Worm (Caenorhabditis elegans): ENCODE results near the gene fbxc-43.

Gene fbxc-43

DNA sequence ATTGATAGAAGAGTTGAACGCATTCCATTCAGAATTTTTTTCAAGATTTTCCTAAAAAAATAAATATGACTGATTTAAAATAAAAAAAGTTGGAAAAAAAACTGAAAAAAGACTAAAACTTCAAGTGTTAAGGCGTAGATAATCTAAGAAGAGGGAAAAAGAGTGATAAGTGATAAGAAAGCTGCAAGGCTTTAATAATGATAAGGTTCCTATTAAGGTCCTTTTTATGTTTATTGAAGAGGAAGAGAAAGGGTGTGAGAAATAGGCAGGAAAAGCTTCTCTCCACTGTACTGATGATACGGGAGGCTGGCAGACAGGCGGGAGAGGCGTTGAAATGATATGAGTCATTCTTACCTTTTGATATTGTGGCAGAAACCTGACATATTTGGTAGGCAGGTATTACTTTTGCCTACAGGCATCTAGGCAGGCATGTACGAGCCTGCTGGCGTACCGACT is 32.0 kb downstream of the fbxc-43 start, which contains the start of gene mth-1:
Gene mth-1, minus strand, starts transcription at position 51 of the 456 bp plus-strand sequence.
- TF ChIP-seq crh-2 (tag; optimal IDR thresholded peaks at IDR 0.05) = no peak
- TF ChIP-seq unc-39 (tag; optimal IDR thresholded peaks at IDR 0.05) = no peak
- no peak for TF ChIP-seq ztf-1 (GFP tag; conservative IDR thresholded peaks at IDR 0.05)
- TF ChIP-seq mdl-1 (tag; optimal IDR thresholded peaks at IDR 0.05) = no peak
- TF ChIP-seq ZK546.5 (tag; optimal IDR thresholded peaks at IDR 0.05) = no peak
- TF ChIP-seq fos-1 (tag; optimal IDR thresholded peaks at IDR 0.05) = peak; percentile 68
- no peak for TF ChIP-seq nhr-25 (tag; optimal IDR thresholded peaks at IDR 0.05)
- TF ChIP-seq unc-62 (GFP tag; optimal IDR thresholded peaks at IDR 0.05) = no peak

- peak; percentile 4 for TF ChIP-seq unc-55 (GFP tag; optimal IDR thresholded peaks at IDR 0.05)
Observed at ce11 chrII:4202633-4203032, 33.2 kb downstream of the fbxc-43 start.

DNA sequence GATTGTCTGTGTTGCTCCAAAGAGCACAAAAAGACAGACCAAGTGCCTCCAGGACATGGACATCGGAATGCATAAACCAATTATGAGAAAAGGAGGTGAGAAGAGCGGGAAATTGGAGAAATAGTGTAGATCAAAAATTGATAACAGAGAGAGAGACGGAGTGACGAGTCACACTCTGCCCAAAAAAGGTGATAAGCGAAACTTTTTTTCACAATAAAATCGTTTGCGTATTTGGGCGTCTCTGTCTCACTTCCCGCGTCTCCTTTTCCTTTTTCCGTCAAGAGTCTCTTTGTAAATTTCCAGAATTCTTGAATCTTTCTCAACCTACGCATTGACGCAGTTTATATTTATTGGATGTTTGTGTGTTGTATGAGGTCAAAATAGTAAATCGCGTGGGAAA is 41.7 kb downstream of the fbxc-43 start, which contains the start of gene mth-2:
Gene mth-2, minus strand, starts transcription at position 188 of the 400 bp plus-strand sequence.
- peak; percentile 77 for TF ChIP-seq sma-9 (GFP tag; optimal IDR thresholded peaks at IDR 0.05)
- TF ChIP-seq sma-9 (tag; optimal IDR thresholded peaks at IDR 0.05) = no peak
- TF ChIP-seq nhr-12 (tag; optimal IDR thresholded peaks at IDR 0.05) = no peak
- no peak for TF ChIP-seq ZK546.5 (tag; optimal IDR thresholded peaks at IDR 0.05)
- peak; percentile 88 for TF ChIP-seq fos-1 (tag; optimal IDR thresholded peaks at IDR 0.05)
- TF ChIP-seq gmeb-1 (tag; optimal IDR thresholded peaks at IDR 0.05) = peak; percentile 24
- peak; percentile 12 for TF ChIP-seq crh-2 (tag; optimal IDR thresholded peaks at IDR 0.05)
- TF ChIP-seq F13H6.1 (tag; optimal IDR thresholded peaks at IDR 0.05) = peak; percentile 33

DNA sequence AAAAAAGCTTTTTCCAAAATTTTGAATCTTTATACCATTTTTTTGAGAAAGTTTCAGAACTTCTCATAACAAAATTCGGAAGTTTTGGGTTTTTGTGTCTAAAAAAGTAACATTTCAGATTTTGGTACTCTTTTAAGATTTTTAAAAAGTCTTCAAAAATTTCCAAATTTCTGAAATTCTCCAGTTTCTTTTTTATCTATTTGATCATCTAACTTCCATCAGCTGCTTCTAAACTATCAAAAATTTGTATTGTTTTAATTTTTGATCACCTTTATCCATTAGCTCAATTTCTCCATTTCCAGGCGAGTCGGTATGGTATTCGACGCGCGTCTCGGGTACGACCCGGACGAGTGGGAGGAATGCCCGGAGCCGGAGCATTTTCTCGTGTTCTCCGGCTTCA is 49.4 kb downstream of the fbxc-43 start, which contains the start of gene cpna-1:
Gene cpna-1, plus strand, starts transcription at position 301 of the 400 bp plus-strand sequence.
- TF ChIP-seq R02D3.7 (tag; optimal IDR thresholded peaks at IDR 0.05) = no peak
- no peak for TF ChIP-seq nhr-10 (tag; optimal IDR thresholded peaks at IDR 0.05)
- TF ChIP-seq snpc-4 (tag; optimal IDR thresholded peaks at IDR 0.05) = no peak
- no peak for TF ChIP-seq crh-2 (tag; optimal IDR thresholded peaks at IDR 0.05)
- TF ChIP-seq unc-39 (tag; optimal IDR thresholded peaks at IDR 0.05) = no peak
- no peak for TF ChIP-seq ZK546.5 (tag; optimal IDR thresholded peaks at IDR 0.05)
- no peak for TF ChIP-seq egl-27 (tag; optimal IDR thresholded peaks at IDR 0.05)
- TF ChIP-seq nhr-23 (tag; optimal IDR thresholded peaks at IDR 0.05) = no peak
- TF ChIP-seq lin-13 (GFP tag; optimal IDR thresholded peaks at IDR 0.05) = no peak
- no peak for TF ChIP-seq unc-62 (GFP tag; optimal IDR thresholded peaks at IDR 0.05)
- no peak for TF ChIP-seq unc-55 (GFP tag; optimal IDR thresholded peaks at IDR 0.05)
- TF ChIP-seq elt-1 (tag; optimal IDR thresholded peaks at IDR 0.05) = no peak
- TF ChIP-seq ceh-82 (tag; optimal IDR thresholded peaks at IDR 0.05) = no peak
- no peak for TF ChIP-seq nhr-12 (tag; optimal IDR thresholded peaks at IDR 0.05)
- no peak for TF ChIP-seq lsy-2 (tag; optimal IDR thresholded peaks at IDR 0.05)
- TF ChIP-seq ztf-1 (GFP tag; conservative IDR thresholded peaks at IDR 0.05) = no peak
- no peak for TF ChIP-seq ztf-4 (tag; optimal IDR thresholded peaks at IDR 0.05)
- TF ChIP-seq mab-5 (tag; optimal IDR thresholded peaks at IDR 0.05) = no peak
- no peak for TF ChIP-seq gmeb-1 (tag; optimal IDR thresholded peaks at IDR 0.05)

All from whole organism, L2 larva.